Worm (Caenorhabditis elegans): ENCODE results near the gene dli-1.

Gene dli-1

ce11 chrIV:13059284-13059683 is 39.3 kb downstream of the dli-1 start, which contains the start of gene scl-3:
scl-3 (plus strand) TSS chrIV:13059584.
- TF ChIP-seq elt-3 (tag; optimal IDR thresholded peaks at IDR 0.05) (no peak), ceh-90 (tag; optimal IDR thresholded peaks at IDR 0.05) (no peak), fkh-8 (tag; optimal IDR thresholded peaks at IDR 0.05) (no peak), ztf-4 (tag; optimal IDR thresholded peaks at IDR 0.05) (no peak), irx-1 (tag; optimal IDR thresholded peaks at IDR 0.05) (no peak), isw-1 (GFP tag; IDR thresholded peaks at IDR 0.05) (no peak), unc-30 (tag; optimal IDR thresholded peaks at IDR 0.05) (no peak), ceh-82 (tag; optimal IDR thresholded peaks at IDR 0.05) (no peak), lin-39 (tag; optimal IDR thresholded peaks at IDR 0.05) (no peak), pqm-1 (tag; optimal IDR thresholded peaks at IDR 0.05) (no peak), nhr-237 (tag; optimal IDR thresholded peaks at IDR 0.05) (no peak), sup-37 (GFP tag; optimal IDR thresholded peaks at IDR 0.05) (no peak), zag-1 (tag; optimal IDR thresholded peaks at IDR 0.05) (no peak), rnt-1 (tag; optimal IDR thresholded peaks at IDR 0.05) (no peak), lin-35 (GFP tag; optimal IDR thresholded peaks at IDR 0.05) (no peak), ceh-8 (GFP tag; optimal IDR thresholded peaks at IDR 0.05) (no peak)

ce11 chrIV:13057418-13057817 is 41.2 kb downstream of the dli-1 start, which contains the start of gene scl-2:
scl-2 (plus strand) TSS chrIV:13057710.
- TF ChIP-seq efl-3 (GFP tag; optimal IDR thresholded peaks at IDR 0.05) (no peak), jun-1 (tag; optimal IDR thresholded peaks at IDR 0.05) (peak; percentile 80), sup-37 (GFP tag; optimal IDR thresholded peaks at IDR 0.05) (no peak), blmp-1 (tag; optimal IDR thresholded peaks at IDR 0.05) (no peak), lsy-2 (tag; optimal IDR thresholded peaks at IDR 0.05) (no peak), unc-30 (tag; optimal IDR thresholded peaks at IDR 0.05) (no peak), nhr-237 (tag; optimal IDR thresholded peaks at IDR 0.05) (no peak), unc-130 (tag; optimal IDR thresholded peaks at IDR 0.05) (no peak), F16B12.6 (tag; optimal IDR thresholded peaks at IDR 0.05) (no peak), nhr-12 (tag; optimal IDR thresholded peaks at IDR 0.05) (no peak), pag-3 (tag; optimal IDR thresholded peaks at IDR 0.05; ENCODE audit: borderline replicate concordance, insufficient read depth) (no peak), nhr-71 (tag; optimal IDR thresholded peaks at IDR 0.05) (no peak), nhr-20 (tag; optimal IDR thresholded peaks at IDR 0.05) (no peak), nhr-76 (tag; optimal IDR thresholded peaks at IDR 0.05) (no peak), ceh-8 (GFP tag; optimal IDR thresholded peaks at IDR 0.05) (no peak), unc-86 (tag; optimal IDR thresholded peaks at IDR 0.05) (no peak), sptf-1 (tag; optimal IDR thresholded peaks at IDR 0.05) (no peak), ceh-88 (GFP tag; IDR thresholded peaks at IDR 0.05) (no peak), xbp-1 (tag; optimal IDR thresholded peaks at IDR 0.05) (no peak), ceh-63 (GFP tag; optimal IDR thresholded peaks at IDR 0.05) (no peak), ceh-82 (tag; optimal IDR thresholded peaks at IDR 0.05) (no peak), ztf-11 (tag; optimal IDR thresholded peaks at IDR 0.05) (no peak), unc-98 (GFP tag; IDR thresholded peaks at IDR 0.05) (no peak), mab-9 (GFP tag; IDR thresholded peaks at IDR 0.05) (no peak), nhr-77 (tag; optimal IDR thresholded peaks at IDR 0.05) (no peak), snpc-4 (tag; optimal IDR thresholded peaks at IDR 0.05) (no peak), efl-1 (optimal IDR thresholded peaks at IDR 0.05) (no peak), efl-1 (GFP tag; optimal IDR thresholded peaks at IDR 0.05 in 1 of 2) (peak in 1 of 2 experiments; percentile 35), elt-3 (tag; optimal IDR thresholded peaks at IDR 0.05) (no peak), lin-35 (GFP tag; optimal IDR thresholded peaks at IDR 0.05) (peak in 1 of 2 experiments; percentile 36), tlp-1 (tag; optimal IDR thresholded peaks at IDR 0.05) (peak; percentile 68), C34B4.2 (tag; optimal IDR thresholded peaks at IDR 0.05) (no peak), rnt-1 (tag; optimal IDR thresholded peaks at IDR 0.05) (no peak), alr-1 (tag; optimal IDR thresholded peaks at IDR 0.05; ENCODE audit: borderline replicate concordance) (no peak), C04F5.9 (tag; optimal IDR thresholded peaks at IDR 0.05) (no peak), elt-2 (tag; optimal IDR thresholded peaks at IDR 0.05) (peak; percentile 99), ama-1 (optimal IDR thresholded peaks at IDR 0.05) (no peak), mdl-1 (tag; optimal IDR thresholded peaks at IDR 0.05) (peak in 1 of 2 experiments; percentile 0), nhr-11 (tag; optimal IDR thresholded peaks at IDR 0.05) (no peak), grh-1 (GFP tag; IDR thresholded peaks at IDR 0.05) (no peak), swsn-7 (tag; optimal IDR thresholded peaks at IDR 0.05) (no peak), C16A3.4 (tag; optimal IDR thresholded peaks at IDR 0.05) (no peak), vab-15 (tag; optimal IDR thresholded peaks at IDR 0.05) (no peak), nhr-19 (GFP tag; conservative IDR thresholded peaks at IDR 0.05) (no peak)

Measured in whole organism, L1 larva.